Worm (Caenorhabditis elegans) whole organism, L3 larva: Measurements from ENCODE around the gene Y46D2A.3.

Experiments
- egl-27 ChIP-seq: sonication (generic microtip); optimal IDR thresholded peaks from 4 replicates; lab custom pipeline; 2017; ENCODE audit warnings: missing biosample characterization, missing genetic modification reagents, missing genetic modification characterization
- elt-3 ChIP-seq, 3 experiments: fragments of 150-350 bp in 1 of 3; sonication (generic microtip) in 2 of 3; optimal IDR thresholded peaks; 2 replicates in 2 of 3; 4 replicates in 1 of 3; lab custom pipeline; 2014 to 2017; ENCODE audit warnings: missing biosample characterization in 3 of 3, missing genetic modification characterization in 3 of 3
- jun-1 ChIP-seq: fragments of 150-350 bp; optimal IDR thresholded peaks from 2 replicates; lab custom pipeline; 2014; ENCODE audit warnings: missing biosample characterization, missing genetic modification reagents, missing genetic modification characterization
- mml-1 ChIP-seq: fragments of 150-350 bp; sonication (generic microtip); optimal IDR thresholded peaks from 3 replicates; lab custom pipeline; 2014; ENCODE audit warnings: missing biosample characterization, missing genetic modification characterization
- nhr-25 ChIP-seq: sonication (generic microtip); optimal IDR thresholded peaks from 2 replicates; lab custom pipeline; 2017; ENCODE audit warnings: missing biosample characterization, missing genetic modification characterization
- skn-1 ChIP-seq: fragments of 150-350 bp; optimal IDR thresholded peaks from 2 replicates; lab custom pipeline; 2014; ENCODE audit warnings: missing biosample characterization, missing genetic modification characterization

ce11 chrII:3346328-3346780, 19.4 kb upstream of the Y46D2A.3 start, which contains the start of gene bath-30:
- TF ChIP-seq mml-1 (no peak), elt-3 (tag; optimal IDR thresholded peaks at IDR 0.05; lab: Kevin White, UChicago) (no peak), jun-1 (no peak), egl-27 (tag; lab: Kevin White, UChicago) (no peak), skn-1 (no peak), nhr-25 (no peak)
